Fruit fly (Drosophila melanogaster) whole organism, embryonic: ENCODE results near the gene b6.
A peak's percentile ranks its signal among the peaks of the same experiment; 100 is the strongest.

Source experiments
- B-H2 ChIP-seq: fragments of 200-800 bp; sonication (Bioruptor generic); optimal IDR thresholded peaks from 2 replicates; lab custom pipeline; 2018; ENCODE audit warnings: missing biosample characterization, mild to moderate bottlenecking, missing genetic modification characterization
- Blimp-1 ChIP-seq: fragments of 200-800 bp; sonication (Bioruptor generic); optimal IDR thresholded peaks from 3 replicates; lab custom pipeline; 2018; ENCODE audit warnings: missing biosample characterization, missing genetic modification characterization, mild to moderate bottlenecking, moderate library complexity, missing genetic modification reagents
- CG10543 ChIP-seq: fragments of 200-800 bp; sonication (Bioruptor generic); optimal IDR thresholded peaks from 3 replicates; lab custom pipeline; 2017; ENCODE audit warnings: missing biosample characterization, mild to moderate bottlenecking, missing genetic modification characterization, moderate library complexity
- CG12299 ChIP-seq: fragments of 200-800 bp; sonication (Bioruptor generic); optimal IDR thresholded peaks from 2 replicates; lab custom pipeline; 2018; ENCODE audit warnings: missing biosample characterization, mild to moderate bottlenecking, missing genetic modification characterization
- CG17829 ChIP-seq: fragments of 200-800 bp; optimal IDR thresholded peaks from 2 replicates; lab custom pipeline; 2019; ENCODE audit warnings: missing biosample characterization, mild to moderate bottlenecking, missing genetic modification characterization, moderate library complexity
- CG18476 ChIP-seq: fragments of 200-800 bp; sonication (Bioruptor generic); optimal IDR thresholded peaks from 2 replicates; lab custom pipeline; 2016; ENCODE audit warnings: missing biosample characterization, mild to moderate bottlenecking, missing genetic modification characterization
- CG4617 ChIP-seq: fragments of 200-800 bp; sonication (Bioruptor generic); optimal IDR thresholded peaks from 3 replicates; lab custom pipeline; 2016; ENCODE audit warnings: missing biosample characterization, missing genetic modification characterization, borderline replicate concordance
- CG6791 ChIP-seq: fragments of 200-800 bp; sonication (Bioruptor generic); IDR thresholded peaks from 3 replicates; pipeline ENCODE4 v1.3.6; 2022; ENCODE audit warnings: missing biosample characterization, missing genetic modification characterization; ENCODE audit not compliant: partially characterized antibody
- CG7963 ChIP-seq: fragments of 200-800 bp; sonication (Bioruptor generic); IDR thresholded peaks from 3 replicates; pipeline ENCODE4 v1.3.6; 2022; ENCODE audit warnings: missing biosample characterization, missing genetic modification characterization; ENCODE audit not compliant: partially characterized antibody
- CG9727 ChIP-seq: fragments of 200-800 bp; sonication (Bioruptor generic); optimal IDR thresholded peaks from 3 replicates; lab custom pipeline; 2017; ENCODE audit warnings: missing biosample characterization, mild to moderate bottlenecking, missing genetic modification characterization
- CG9817 ChIP-seq: fragments of 200-800 bp; sonication (Bioruptor generic); optimal IDR thresholded peaks from 2 replicates; lab custom pipeline; 2018; ENCODE audit warnings: missing biosample characterization, mild to moderate bottlenecking, missing genetic modification characterization, moderate library complexity
- Chrac-16 ChIP-seq: fragments of 200-800 bp; sonication (Bioruptor generic); optimal IDR thresholded peaks from 3 replicates; lab custom pipeline; 2016; ENCODE audit warnings: missing biosample characterization, missing genetic modification characterization
- D19A ChIP-seq: fragments of 200-800 bp; optimal IDR thresholded peaks from 3 replicates; lab custom pipeline; 2019; ENCODE audit warnings: missing biosample characterization, mild to moderate bottlenecking, missing genetic modification characterization, moderate library complexity
- Deaf1 ChIP-seq: fragments of 200-800 bp; optimal IDR thresholded peaks from 3 replicates; lab custom pipeline; 2019; ENCODE audit warnings: missing biosample characterization, mild to moderate bottlenecking, missing genetic modification characterization, moderate library complexity
- Dek ChIP-seq: fragments of 200-800 bp; sonication (Bioruptor generic); optimal IDR thresholded peaks from 3 replicates; lab custom pipeline; 2019; ENCODE audit warnings: missing biosample characterization, mild to moderate bottlenecking, missing genetic modification characterization, moderate library complexity
- E2f2 ChIP-seq: fragments of 200-800 bp; sonication (Bioruptor generic); IDR thresholded peaks from 2 replicates; pipeline ENCODE4 v1.3.6; 2022; ENCODE audit warnings: missing biosample characterization, missing genetic modification characterization
- Fer1 ChIP-seq: fragments of 200-800 bp; sonication (Bioruptor generic); optimal IDR thresholded peaks from 2 replicates; lab custom pipeline; 2017; ENCODE audit warnings: missing biosample characterization, mild to moderate bottlenecking, missing genetic modification characterization
- MESR4 ChIP-seq: fragments of 200-800 bp; sonication (Bioruptor generic); optimal IDR thresholded peaks from 2 replicates; lab custom pipeline; 2018; ENCODE audit warnings: missing biosample characterization, mild to moderate bottlenecking, missing genetic modification characterization, moderate library complexity
- Meics ChIP-seq: fragments of 200-800 bp; sonication (Bioruptor generic); optimal IDR thresholded peaks from 2 replicates; lab custom pipeline; 2017; ENCODE audit warnings: missing biosample characterization, mild to moderate bottlenecking, missing genetic modification characterization
- NFAT ChIP-seq: fragments of 200-800 bp; sonication (Bioruptor generic); IDR thresholded peaks from 2 replicates; pipeline ENCODE4 v1.3.6; 2022; ENCODE audit warnings: missing biosample characterization, missing genetic modification characterization
- Neu2 ChIP-seq: fragments of 200-800 bp; sonication (Bioruptor generic); optimal IDR thresholded peaks from 3 replicates; lab custom pipeline; 2016; ENCODE audit warnings: missing biosample characterization, missing genetic modification characterization, borderline replicate concordance
- Oli ChIP-seq: fragments of 200-800 bp; sonication (Bioruptor generic); optimal IDR thresholded peaks from 2 replicates; lab custom pipeline; 2018; ENCODE audit warnings: missing biosample characterization, mild to moderate bottlenecking, missing genetic modification characterization, moderate library complexity
- Pdp1 ChIP-seq, 2 experiments: fragments of 200-800 bp; sonication (Bioruptor generic); optimal IDR thresholded peaks; 3 replicates each; lab custom pipeline; 2016; ENCODE audit warnings: missing biosample characterization in 2 of 2, missing genetic modification characterization in 2 of 2, mild to moderate bottlenecking in 1 of 2, moderate library complexity in 1 of 2
- Scr ChIP-seq: fragments of 200-800 bp; sonication (Bioruptor generic); IDR thresholded peaks from 2 replicates; pipeline ENCODE4 v1.3.6; 2022; ENCODE audit warnings: missing biosample characterization, missing genetic modification characterization; ENCODE audit not compliant: partially characterized antibody
- Sin3A ChIP-seq: fragments of >200 bp; optimal IDR thresholded peaks from 2 replicates; lab custom pipeline; 2018
- Sry-δ ChIP-seq: fragments of 200-800 bp; sonication (Bioruptor generic); optimal IDR thresholded peaks from 2 replicates; lab custom pipeline; 2016; ENCODE audit warnings: missing biosample characterization, missing genetic modification characterization
- YL-1 ChIP-seq: fragments of 200-800 bp; sonication (Bioruptor generic); optimal IDR thresholded peaks from 3 replicates; lab custom pipeline; 2017; ENCODE audit warnings: missing biosample characterization, mild to moderate bottlenecking, missing genetic modification characterization
- amos ChIP-seq: fragments of 200-800 bp; sonication (Bioruptor generic); IDR thresholded peaks from 2 replicates; pipeline ENCODE4 v1.3.6; 2022; ENCODE audit warnings: missing biosample characterization, missing genetic modification characterization; ENCODE audit not compliant: partially characterized antibody
- bbx ChIP-seq: fragments of 200-800 bp; sonication (Bioruptor generic); IDR thresholded peaks from 2 replicates; pipeline ENCODE4 v1.3.6; 2022; ENCODE audit warnings: missing biosample characterization, missing genetic modification characterization; ENCODE audit not compliant: partially characterized antibody
- bcd ChIP-seq: fragments of 200-800 bp; sonication (Bioruptor generic); optimal IDR thresholded peaks from 2 replicates; lab custom pipeline; 2017; ENCODE audit warnings: missing biosample characterization, mild to moderate bottlenecking, missing genetic modification characterization
- chn ChIP-seq: fragments of 200-800 bp; sonication (Bioruptor generic); optimal IDR thresholded peaks from 2 replicates; lab custom pipeline; 2016; ENCODE audit warnings: missing biosample characterization, missing genetic modification characterization
- dati ChIP-seq: fragments of 200-800 bp; sonication (Bioruptor generic); IDR thresholded peaks from 2 replicates; pipeline ENCODE4 v1.3.6; 2022; ENCODE audit warnings: missing biosample characterization, missing genetic modification characterization
- exex ChIP-seq: fragments of 200-800 bp; sonication (Bioruptor generic); optimal IDR thresholded peaks from 4 replicates; lab custom pipeline; 2018; ENCODE audit warnings: missing biosample characterization, mild to moderate bottlenecking, missing genetic modification characterization, moderate library complexity
- gfzf ChIP-seq: fragments of 200-800 bp; sonication (Bioruptor generic); optimal IDR thresholded peaks from 2 replicates; lab custom pipeline; 2016; ENCODE audit warnings: missing biosample characterization, mild to moderate bottlenecking, missing genetic modification characterization, moderate library complexity
- gro ChIP-seq: fragments of 200-800 bp; sonication (Bioruptor generic); optimal IDR thresholded peaks from 2 replicates; lab custom pipeline; 2016; ENCODE audit warnings: missing biosample characterization, missing genetic modification characterization
- hth ChIP-seq: fragments of >200 bp; optimal IDR thresholded peaks from 2 replicates; lab custom pipeline; 2017; ENCODE audit warnings: inconsistent platforms
- p53 ChIP-seq: fragments of 200-800 bp; sonication (Bioruptor generic); optimal IDR thresholded peaks from 2 replicates; lab custom pipeline; 2016; ENCODE audit warnings: missing biosample characterization, missing genetic modification characterization
- pum ChIP-seq: fragments of 200-800 bp; sonication (Bioruptor generic); optimal IDR thresholded peaks from 2 replicates; lab custom pipeline; 2016; ENCODE audit warnings: missing biosample characterization, missing genetic modification characterization
- sob ChIP-seq: fragments of 200-800 bp; sonication (Bioruptor generic); IDR thresholded peaks from 2 replicates; pipeline ENCODE4 v1.3.6; 2022; ENCODE audit warnings: missing biosample characterization, missing genetic modification characterization
- stwl ChIP-seq: fragments of 200-800 bp; sonication (Bioruptor generic); optimal IDR thresholded peaks from 3 replicates; lab custom pipeline; 2018; ENCODE audit warnings: missing biosample characterization, mild to moderate bottlenecking, missing genetic modification characterization, moderate library complexity
- sug ChIP-seq: fragments of 200-800 bp; optimal IDR thresholded peaks from 2 replicates; lab custom pipeline; 2019; ENCODE audit warnings: missing biosample characterization, mild to moderate bottlenecking, missing genetic modification characterization, moderate library complexity
- tll ChIP-seq, 2 experiments: fragments of 200-800 bp in 1 of 2; fragments of >200 bp in 1 of 2; sonication (Bioruptor generic) in 1 of 2; optimal IDR thresholded peaks; 2 replicates each; lab custom pipeline; 2017 to 2019; ENCODE audit warnings: missing biosample characterization in 2 of 2, missing genetic modification characterization in 2 of 2, mild to moderate bottlenecking in 1 of 2, moderate library complexity in 1 of 2
- tna ChIP-seq: fragments of 200-800 bp; sonication (Bioruptor generic); IDR thresholded peaks from 2 replicates; pipeline ENCODE4 v1.3.6; 2022; ENCODE audit warnings: missing biosample characterization, missing genetic modification characterization; ENCODE audit not compliant: partially characterized antibody
- ttk ChIP-seq: fragments of 200-800 bp; sonication (Bioruptor generic); IDR thresholded peaks from 2 replicates; pipeline ENCODE4 v2.1.2; 2022; ENCODE audit warnings: missing biosample characterization, missing genetic modification characterization
- tx ChIP-seq: fragments of 200-800 bp; sonication (Bioruptor generic); optimal IDR thresholded peaks from 2 replicates; lab custom pipeline; 2016; ENCODE audit warnings: missing biosample characterization, missing genetic modification characterization
- unc-4 ChIP-seq: fragments of 200-800 bp; sonication (Bioruptor generic); IDR thresholded peaks from 2 replicates; pipeline ENCODE4 v1.3.6; 2022; ENCODE audit warnings: missing biosample characterization, missing genetic modification characterization; ENCODE audit not compliant: partially characterized antibody
- wor ChIP-seq: fragments of 200-800 bp; sonication (Bioruptor generic); IDR thresholded peaks from 2 replicates; pipeline ENCODE4 v1.3.6; 2022; ENCODE audit warnings: missing biosample characterization, missing genetic modification characterization
- z ChIP-seq: fragments of 200-800 bp; sonication (Bioruptor generic); IDR thresholded peaks from 3 replicates; pipeline ENCODE4 v1.3.6; 2022; ENCODE audit warnings: missing biosample characterization, missing genetic modification characterization

b6 gene

dm6 chrX:1695529-1696410 is 9.3 kb downstream of the b6 start, which contains the start of gene a6 (continued):
- TF ChIP-seq bcd (GFP tag; lab: Kevin White, UChicago) (no peak), Chrac-16 (GFP tag; lab: Kevin White, UChicago) (no peak), ttk (GFP tag; lab: Robert Waterston, UW) (no peak), Dek (tag; lab: Kevin White, UChicago) (peak; percentile 9), exex (tag; lab: Kevin White, UChicago) (no peak), sob (0 out of 2 replicates have a peak, but pooled peaks have one; percentile 18), chn (GFP tag; lab: Kevin White, UChicago) (no peak), gfzf (peak; percentile 14), wor (GFP tag; lab: Robert Waterston, UW) (no peak), YL-1 (GFP tag; lab: Kevin White, UChicago) (peak; percentile 54), Fer1 (peak; percentile 14), CG6791 (GFP tag; lab: Robert Waterston, UW) (peak; percentile 96), amos (GFP tag; lab: Robert Waterston, UW) (peak; percentile 87), MESR4 (GFP tag; lab: Kevin White, UChicago) (peak; percentile 71), Sin3A (lab: Kevin White, UChicago) (peak; percentile 41), gro (no peak), E2f2 (peak; percentile 95), dati (GFP tag; lab: Robert Waterston, UW) (no peak), CG4617 (GFP tag; lab: Kevin White, UChicago) (peak; percentile 48), bbx (GFP tag; lab: Robert Waterston, UW) (peak; percentile 93), CG7963 (GFP tag; lab: Robert Waterston, UW) (peak; percentile 94), CG18476 (GFP tag; lab: Kevin White, UChicago) (no peak), Scr (GFP tag; lab: Robert Waterston, UW) (peak; percentile 82), Oli (tag; lab: Kevin White, UChicago) (no peak), CG10543 (no peak), Pdp1 (GFP tag; optimal IDR thresholded peaks at IDR 0.05; lab: Kevin White, UChicago) (peak in 1 of 2 experiments; percentile 73), tx (GFP tag; lab: Kevin White, UChicago) (no peak), p53 (GFP tag; lab: Kevin White, UChicago) (no peak), Blimp-1 (GFP tag; lab: Kevin White, UChicago) (no peak), CG12299 (no peak), NFAT (GFP tag; lab: Robert Waterston, UW) (no peak), CG9727 (GFP tag; lab: Kevin White, UChicago) (no peak), sug (tag; lab: Kevin White, UChicago) (no peak), Neu2 (GFP tag; lab: Kevin White, UChicago) (no peak), Meics (GFP tag; lab: Kevin White, UChicago) (no peak), tna (GFP tag; lab: Robert Waterston, UW) (peak; percentile 91), Sry-δ (GFP tag; lab: Kevin White, UChicago) (peak; percentile 83), hth (lab: Kevin White, UChicago) (no peak), D19A (tag; lab: Kevin White, UChicago) (no peak), pum (no peak), B-H2 (no peak), CG9817 (tag; lab: Kevin White, UChicago) (no peak), stwl (peak; percentile 91), z (peak; percentile 95), Deaf1 (peak; percentile 81), CG17829 (peak; percentile 16), tll (GFP tag; optimal IDR thresholded peaks at IDR 0.05; lab: Kevin White, UChicago) (no peak), unc-4 (GFP tag; lab: Robert Waterston, UW) (peak; percentile 90)
